Fruit fly (Drosophila melanogaster) whole organism, embryonic: ENCODE results near the gene AP-2alpha.
"Not testable (repeated sequence)": the region's sequence is repeated elsewhere in the genome, so short reads cannot be mapped to it uniquely, and the experiment has no call there.

Experiments used
- Asciz ChIP-seq: fragments of 200-800 bp; sonication (Bioruptor generic); optimal IDR thresholded peaks from 2 replicates; lab custom pipeline; 2017; ENCODE audit warnings: missing biosample characterization, mild to moderate bottlenecking, missing genetic modification characterization, missing genetic modification reagents
- CG11456 ChIP-seq: fragments of 200-800 bp; sonication (Bioruptor generic); IDR thresholded peaks from 3 replicates; pipeline ENCODE4 v1.3.6; 2022; ENCODE audit warnings: missing biosample characterization, missing genetic modification characterization
- CG12236 ChIP-seq: fragments of 200-800 bp; sonication (Bioruptor generic); optimal IDR thresholded peaks from 2 replicates; lab custom pipeline; 2016; ENCODE audit warnings: missing biosample characterization, missing genetic modification characterization
- CG13287 ChIP-seq: fragments of 200-800 bp; sonication (Bioruptor generic); IDR thresholded peaks from 2 replicates; pipeline ENCODE4 v1.3.6; 2022; ENCODE audit warnings: missing biosample characterization, missing genetic modification characterization; ENCODE audit not compliant: partially characterized antibody
- CG13296 ChIP-seq: fragments of 200-800 bp; sonication (Bioruptor generic); optimal IDR thresholded peaks from 3 replicates; lab custom pipeline; 2018; ENCODE audit warnings: missing biosample characterization, mild to moderate bottlenecking, missing genetic modification characterization
- CG14050 ChIP-seq: fragments of 200-800 bp; sonication (Bioruptor generic); IDR thresholded peaks from 3 replicates; pipeline ENCODE4 v1.3.6; 2022; ENCODE audit warnings: missing biosample characterization, missing genetic modification characterization
- CG15514 ChIP-seq: fragments of 200-800 bp; sonication (Bioruptor generic); optimal IDR thresholded peaks from 3 replicates; lab custom pipeline; 2017; ENCODE audit warnings: missing biosample characterization, missing genetic modification characterization, mild to moderate bottlenecking, moderate library complexity, missing genetic modification reagents
- CG15601 ChIP-seq: fragments of 200-800 bp; sonication (Bioruptor generic); optimal IDR thresholded peaks from 3 replicates; lab custom pipeline; 2019; ENCODE audit warnings: missing biosample characterization, mild to moderate bottlenecking, missing genetic modification characterization, moderate library complexity
- CG16813 ChIP-seq: fragments of 200-800 bp; sonication (Bioruptor generic); IDR thresholded peaks from 3 replicates; pipeline ENCODE4 v1.3.6; 2022; ENCODE audit warnings: missing biosample characterization, missing genetic modification characterization; ENCODE audit not compliant: partially characterized antibody
- CG17612 ChIP-seq: fragments of 200-800 bp; sonication (Bioruptor generic); IDR thresholded peaks from 2 replicates; pipeline ENCODE4 v1.3.6; 2022; ENCODE audit warnings: missing biosample characterization, missing genetic modification characterization
- CG2116 ChIP-seq: fragments of 200-800 bp; sonication (Bioruptor generic); optimal IDR thresholded peaks from 3 replicates; lab custom pipeline; 2018; ENCODE audit warnings: missing biosample characterization, mild to moderate bottlenecking, missing genetic modification characterization
- CG8089 ChIP-seq: fragments of 200-800 bp; sonication (Bioruptor generic); optimal IDR thresholded peaks from 3 replicates; lab custom pipeline; 2016; ENCODE audit warnings: missing biosample characterization, missing genetic modification characterization
- CG8924 ChIP-seq: fragments of 200-800 bp; optimal IDR thresholded peaks from 3 replicates; lab custom pipeline; 2019; ENCODE audit warnings: missing biosample characterization, mild to moderate bottlenecking, missing genetic modification characterization, moderate library complexity
- CG9797 ChIP-seq: fragments of 200-800 bp; sonication (Bioruptor generic); optimal IDR thresholded peaks from 3 replicates; lab custom pipeline; 2018; ENCODE audit warnings: missing biosample characterization, mild to moderate bottlenecking, missing genetic modification characterization
- CG9876 ChIP-seq: fragments of 200-800 bp; sonication (Bioruptor generic); optimal IDR thresholded peaks from 2 replicates; lab custom pipeline; 2016; ENCODE audit warnings: missing biosample characterization, missing genetic modification characterization
- CTCF ChIP-seq: fragments of 200-800 bp; sonication (Bioruptor generic); optimal IDR thresholded peaks from 2 replicates; lab custom pipeline; 2017; ENCODE audit warnings: missing biosample characterization, mild to moderate bottlenecking, missing genetic modification characterization, moderate library complexity
- CrebB ChIP-seq: fragments of 200-800 bp; sonication (Bioruptor generic); optimal IDR thresholded peaks from 3 replicates; lab custom pipeline; 2018; ENCODE audit warnings: missing biosample characterization, mild to moderate bottlenecking, missing genetic modification characterization
- Dp ChIP-seq: fragments of 200-800 bp; sonication (Bioruptor generic); optimal IDR thresholded peaks from 2 replicates; lab custom pipeline; 2018; ENCODE audit warnings: missing biosample characterization, mild to moderate bottlenecking, missing genetic modification characterization, moderate library complexity
- Dref ChIP-seq: fragments of 200-800 bp; sonication (Bioruptor generic); IDR thresholded peaks from 2 replicates; pipeline ENCODE4 v1.3.6; 2022; ENCODE audit warnings: missing biosample characterization, missing genetic modification characterization
- Elba2 ChIP-seq: fragments of 200-800 bp; sonication (Bioruptor generic); optimal IDR thresholded peaks from 3 replicates; lab custom pipeline; 2016; ENCODE audit warnings: missing biosample characterization, missing genetic modification characterization
- Lhr ChIP-seq: fragments of 200-800 bp; sonication (Bioruptor generic); optimal IDR thresholded peaks from 3 replicates; lab custom pipeline; 2017; ENCODE audit warnings: mild to moderate bottlenecking, missing biosample characterization, missing genetic modification reagents, missing genetic modification characterization
- Myb ChIP-seq: fragments of 200-800 bp; sonication (Bioruptor generic); optimal IDR thresholded peaks from 2 replicates; lab custom pipeline; 2016; ENCODE audit warnings: missing biosample characterization, missing genetic modification characterization
- Nf-YA ChIP-seq: fragments of 200-800 bp; sonication (Bioruptor generic); IDR thresholded peaks from 2 replicates; pipeline ENCODE4 v1.3.6; 2022; ENCODE audit warnings: missing biosample characterization, missing genetic modification characterization
- Opbp ChIP-seq: fragments of 200-800 bp; sonication (Bioruptor generic); IDR thresholded peaks from 3 replicates; pipeline ENCODE4 v1.3.6; 2022; ENCODE audit warnings: missing biosample characterization, missing genetic modification characterization; ENCODE audit not compliant: partially characterized antibody
- Scr ChIP-seq: fragments of 200-800 bp; sonication (Bioruptor generic); IDR thresholded peaks from 2 replicates; pipeline ENCODE4 v1.3.6; 2022; ENCODE audit warnings: missing biosample characterization, missing genetic modification characterization; ENCODE audit not compliant: partially characterized antibody
- Sin3A ChIP-seq: fragments of >200 bp; optimal IDR thresholded peaks from 2 replicates; lab custom pipeline; 2018
- Sry-δ ChIP-seq: fragments of 200-800 bp; sonication (Bioruptor generic); optimal IDR thresholded peaks from 2 replicates; lab custom pipeline; 2016; ENCODE audit warnings: missing biosample characterization, missing genetic modification characterization
- Trl ChIP-seq, 3 experiments: fragments of >200 bp in 2 of 3; fragments of 200-800 bp in 1 of 3; sonication (Bioruptor generic) in 1 of 3; optimal IDR thresholded peaks; 2 replicates in 1 of 3; 3 replicates in 2 of 3; lab custom pipeline; 2016 to 2017; ENCODE audit warnings: missing biosample characterization in 1 of 3, missing genetic modification characterization in 1 of 3
- Xbp1 ChIP-seq: fragments of 200-800 bp; sonication (Bioruptor generic); optimal IDR thresholded peaks from 3 replicates; lab custom pipeline; 2016; ENCODE audit warnings: missing biosample characterization, mild to moderate bottlenecking, missing genetic modification characterization
- amos ChIP-seq: fragments of 200-800 bp; sonication (Bioruptor generic); IDR thresholded peaks from 2 replicates; pipeline ENCODE4 v1.3.6; 2022; ENCODE audit warnings: missing biosample characterization, missing genetic modification characterization; ENCODE audit not compliant: partially characterized antibody
- ato ChIP-seq: fragments of 200-800 bp; sonication (Bioruptor generic); IDR thresholded peaks from 2 replicates; pipeline ENCODE4 v1.3.6; 2022; ENCODE audit warnings: missing biosample characterization, missing genetic modification characterization; ENCODE audit not compliant: partially characterized antibody
- cas ChIP-seq: fragments of 200-800 bp; sonication (Bioruptor generic); IDR thresholded peaks from 2 replicates; pipeline ENCODE4 v1.3.6; 2022; ENCODE audit warnings: missing biosample characterization, missing genetic modification characterization
- cg ChIP-seq: fragments of 200-800 bp; sonication (Bioruptor generic); optimal IDR thresholded peaks from 3 replicates; lab custom pipeline; 2019; ENCODE audit warnings: missing biosample characterization, mild to moderate bottlenecking, missing genetic modification characterization, moderate library complexity
- ftz-f1 ChIP-seq: fragments of 200-800 bp; sonication (Bioruptor generic); optimal IDR thresholded peaks from 2 replicates; lab custom pipeline; 2016; ENCODE audit warnings: missing biosample characterization, missing genetic modification characterization
- hbn ChIP-seq: fragments of 200-800 bp; sonication (Bioruptor generic); IDR thresholded peaks from 2 replicates; pipeline ENCODE4 v1.3.6; 2022; ENCODE audit warnings: missing biosample characterization, missing genetic modification characterization; ENCODE audit not compliant: partially characterized antibody
- onecut ChIP-seq: fragments of 200-800 bp; sonication (Bioruptor generic); IDR thresholded peaks from 2 replicates; pipeline ENCODE4 v1.3.6; 2022; ENCODE audit warnings: missing biosample characterization, missing genetic modification characterization
- phol ChIP-seq: fragments of 200-800 bp; sonication (Bioruptor generic); optimal IDR thresholded peaks from 3 replicates; lab custom pipeline; 2018; ENCODE audit warnings: missing biosample characterization, mild to moderate bottlenecking, missing genetic modification characterization, moderate library complexity
- pros ChIP-seq: fragments of 200-800 bp; sonication (Bioruptor generic); optimal IDR thresholded peaks from 3 replicates; lab custom pipeline; 2019; ENCODE audit warnings: missing biosample characterization, mild to moderate bottlenecking, missing genetic modification characterization, moderate library complexity
- repo ChIP-seq: fragments of 200-800 bp; sonication (Bioruptor generic); optimal IDR thresholded peaks from 2 replicates; lab custom pipeline; 2016; ENCODE audit warnings: missing biosample characterization, missing genetic modification characterization
- rib ChIP-seq: fragments of 200-800 bp; sonication (Bioruptor generic); IDR thresholded peaks from 2 replicates; pipeline ENCODE4 v1.3.6; 2022; ENCODE audit warnings: missing biosample characterization, missing genetic modification characterization
- run ChIP-seq: fragments of 200-800 bp; sonication (Bioruptor generic); optimal IDR thresholded peaks from 3 replicates; lab custom pipeline; 2018; ENCODE audit warnings: missing biosample characterization, mild to moderate bottlenecking, missing genetic modification characterization
- sim ChIP-seq: fragments of 200-800 bp; sonication (Bioruptor generic); IDR thresholded peaks from 2 replicates; pipeline ENCODE4 v1.3.6; 2022; ENCODE audit warnings: missing biosample characterization, missing genetic modification characterization
- tup ChIP-seq: fragments of 200-800 bp; sonication (Bioruptor generic); optimal IDR thresholded peaks from 2 replicates; lab custom pipeline; 2016; ENCODE audit warnings: missing biosample characterization, mild to moderate bottlenecking, missing genetic modification characterization, moderate library complexity
- unc-4 ChIP-seq: fragments of 200-800 bp; sonication (Bioruptor generic); IDR thresholded peaks from 2 replicates; pipeline ENCODE4 v1.3.6; 2022; ENCODE audit warnings: missing biosample characterization, missing genetic modification characterization; ENCODE audit not compliant: partially characterized antibody
- zen2 ChIP-seq: fragments of 200-800 bp; sonication (Bioruptor generic); IDR thresholded peaks from 3 replicates; pipeline ENCODE4 v1.3.6; 2022; ENCODE audit warnings: missing biosample characterization, missing genetic modification characterization; ENCODE audit not compliant: partially characterized antibody
- zf30C ChIP-seq: fragments of 200-800 bp; sonication (Bioruptor generic); optimal IDR thresholded peaks from 3 replicates; lab custom pipeline; 2018; ENCODE audit warnings: missing biosample characterization, mild to moderate bottlenecking, missing genetic modification characterization

AP-2alpha gene

DNA sequence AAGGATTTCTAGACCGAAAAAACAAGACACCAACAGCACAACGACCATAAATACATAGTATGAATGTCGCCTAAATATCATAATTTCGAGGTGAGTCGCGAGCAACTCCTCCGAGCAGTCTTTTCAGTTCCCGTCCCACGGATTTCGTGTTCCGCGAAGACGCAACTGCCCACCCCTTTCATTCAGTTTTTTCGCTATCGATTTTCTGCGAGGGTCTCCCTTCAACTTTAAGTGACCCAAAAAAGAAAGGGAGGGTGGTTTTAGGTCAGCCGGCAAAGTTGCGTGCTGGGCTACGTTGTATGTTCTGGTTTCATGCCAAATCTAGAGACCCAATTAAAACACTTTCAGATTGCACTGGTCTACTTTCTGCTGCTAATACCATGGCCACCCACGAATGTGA, 41.2 kb upstream of the AP-2alpha start:
- TF ChIP-seq rib (GFP tag; lab: Robert Waterston, UW) (no peak), CG8089 (GFP tag; lab: Kevin White, UChicago) (no peak), pros (GFP tag; lab: Kevin White, UChicago) (peak; percentile 38), onecut (peak; percentile 97), sim (GFP tag; lab: Robert Waterston, UW) (no peak), CG12236 (GFP tag; lab: Kevin White, UChicago) (no peak), repo (no peak), tup (GFP tag; lab: Kevin White, UChicago) (no peak), CG11456 (GFP tag; lab: Robert Waterston, UW) (no peak)

DNA sequence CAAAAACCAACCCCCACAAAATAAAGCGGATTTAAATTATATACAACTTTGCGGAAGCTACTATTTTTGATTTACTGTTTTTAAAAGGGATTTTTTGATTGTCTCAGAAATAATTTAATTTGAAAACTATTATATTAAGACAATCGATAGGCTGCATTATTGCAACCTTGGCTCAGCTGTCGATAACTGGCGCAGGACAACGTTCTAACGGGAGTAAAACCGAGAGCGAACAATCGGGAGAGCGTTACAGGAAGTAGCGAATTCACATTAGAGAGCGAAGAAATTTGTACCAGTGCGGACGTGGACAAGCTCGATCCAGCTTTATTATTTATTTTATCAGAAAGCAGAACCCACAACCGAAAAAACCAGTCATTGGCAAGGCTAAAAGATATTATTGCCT, 40.7 kb upstream of the AP-2alpha start, which contains the start of gene CG4133:
TSS of gene CG4133 (plus strand) at position 258 of the 400 bp plus-strand sequence.
- peak; percentile 86 for TF ChIP-seq CG2116
- TF ChIP-seq CG16813 (GFP tag; lab: Robert Waterston, UW), result peak; percentile 36; the same call in 1 of the 3 replicates
- peak; percentile 35; the same call in 1 of the 2 replicates for TF ChIP-seq Scr
- TF ChIP-seq Dref (GFP tag; lab: Robert Waterston, UW), result peak; percentile 56
- peak; percentile 4 to 45 for TF ChIP-seq Trl (optimal IDR thresholded peaks at IDR 0.05; lab: Kevin White, UChicago)
- not testable (repeated sequence) for TF ChIP-seq Trl (GFP tag; optimal IDR thresholded peaks at IDR 0.05; lab: Kevin White, UChicago)
- TF ChIP-seq Opbp (GFP tag; lab: Robert Waterston, UW), result peak; percentile 20; the same call in 1 of the 3 replicates

dm6 chr2L:452872-453271, 38.3 kb upstream of the AP-2alpha start, which contains the start of the genes crq and shv:
Gene crq (minus strand): TSS chr2L:453024.
Gene shv (plus strand): TSS chr2L:453108.
- peak; percentile 15 for TF ChIP-seq zf30C (GFP tag; lab: Kevin White, UChicago)
- TF ChIP-seq ato, result 0 out of 2 replicates have a peak, but pooled peaks have one; percentile 30
- TF ChIP-seq Myb (GFP tag; lab: Kevin White, UChicago), result peak; percentile 54
- TF ChIP-seq ftz-f1 (GFP tag; lab: Kevin White, UChicago), result peak; percentile 12
- TF ChIP-seq Lhr (GFP tag; lab: Kevin White, UChicago), result peak; percentile 84
- TF ChIP-seq CG14050 (GFP tag; lab: Robert Waterston, UW), result no peak
- TF ChIP-seq CG8924, result peak; percentile 52
- peak; percentile 35; the same call in 1 of the 2 replicates for TF ChIP-seq hbn (GFP tag; lab: Robert Waterston, UW)
- peak; percentile 41; the same call in 1 of the 2 replicates for TF ChIP-seq Scr
- TF ChIP-seq CG9876, result no peak
- no peak for TF ChIP-seq CG17612
- TF ChIP-seq cas, result no peak
- TF ChIP-seq Sin3A (lab: Kevin White, UChicago), result peak; percentile 32
- TF ChIP-seq Dp (GFP tag; lab: Kevin White, UChicago), result peak; percentile 47
- peak; percentile 43; the same call in 2 of the 3 replicates for TF ChIP-seq zen2 (GFP tag; lab: Robert Waterston, UW)
- TF ChIP-seq CG9797 (GFP tag; lab: Kevin White, UChicago), result peak; percentile 85
- peak; percentile 42; the same call in 1 of the 2 replicates for TF ChIP-seq unc-4 (GFP tag; lab: Robert Waterston, UW)
- TF ChIP-seq Xbp1 (GFP tag; lab: Kevin White, UChicago), result peak; percentile 98
- TF ChIP-seq Nf-YA (GFP tag; lab: Robert Waterston, UW), result peak; percentile 91
- peak; percentile 3 for TF ChIP-seq Sry-δ
- TF ChIP-seq Elba2 (GFP tag; lab: Kevin White, UChicago), result peak; percentile 63
- TF ChIP-seq cg, result peak; percentile 89
- peak; percentile 24 for TF ChIP-seq CG15601 (tag; lab: Kevin White, UChicago)
- peak; percentile 47 for TF ChIP-seq CG15514
- no peak for TF ChIP-seq CG13296 (GFP tag; lab: Kevin White, UChicago)
- peak; percentile 52; the same call in 1 of the 2 replicates for TF ChIP-seq amos (GFP tag; lab: Robert Waterston, UW)
- TF ChIP-seq Asciz (GFP tag; lab: Kevin White, UChicago), result no peak
- TF ChIP-seq run (tag; lab: Kevin White, UChicago), result no peak
- TF ChIP-seq CTCF, result peak; percentile 14
- peak; percentile 36; the same call in 1 of the 3 replicates for TF ChIP-seq Opbp (GFP tag; lab: Robert Waterston, UW)
- peak; percentile 9 for TF ChIP-seq CrebB (tag; lab: Kevin White, UChicago)
- TF ChIP-seq CG13287, result peak; percentile 72
- TF ChIP-seq phol (tag; lab: Kevin White, UChicago), result peak; percentile 0
